Fruit fly (Drosophila melanogaster) whole organism, embryonic: Measurements from ENCODE around the gene Cipc.

Source experiments
- Bgb ChIP-seq: fragments of 200-800 bp; sonication (Bioruptor generic); IDR thresholded peaks from 2 replicates; pipeline ENCODE4 v1.3.6; 2022; ENCODE audit warnings: missing biosample characterization, missing genetic modification characterization; ENCODE audit not compliant: partially characterized antibody
- BtbVII ChIP-seq: fragments of 200-800 bp; sonication (Bioruptor generic); optimal IDR thresholded peaks from 3 replicates; lab custom pipeline; 2017; ENCODE audit warnings: missing biosample characterization, mild to moderate bottlenecking, missing genetic modification characterization
- CG10209 ChIP-seq: fragments of 200-800 bp; sonication (Bioruptor generic); optimal IDR thresholded peaks from 3 replicates; lab custom pipeline; 2017; ENCODE audit warnings: missing biosample characterization, mild to moderate bottlenecking, missing genetic modification characterization, missing genetic modification reagents
- CG12391 ChIP-seq: fragments of 200-800 bp; sonication (Bioruptor generic); optimal IDR thresholded peaks from 3 replicates; lab custom pipeline; 2018; ENCODE audit warnings: missing biosample characterization, mild to moderate bottlenecking, missing genetic modification characterization, moderate library complexity
- CG13123 ChIP-seq: fragments of 200-800 bp; sonication (Bioruptor generic); optimal IDR thresholded peaks from 2 replicates; lab custom pipeline; 2016; ENCODE audit warnings: missing biosample characterization, missing genetic modification characterization
- CG14014 ChIP-seq: fragments of 200-800 bp; sonication (Bioruptor generic); IDR thresholded peaks from 2 replicates; pipeline ENCODE4 v1.3.6; 2022; ENCODE audit warnings: missing biosample characterization, missing genetic modification characterization
- CG16815 ChIP-seq: fragments of 200-800 bp; sonication (Bioruptor generic); optimal IDR thresholded peaks from 3 replicates; lab custom pipeline; 2017; ENCODE audit warnings: missing biosample characterization, mild to moderate bottlenecking, missing genetic modification characterization
- CG17568 ChIP-seq: fragments of 200-800 bp; sonication (Bioruptor generic); optimal IDR thresholded peaks from 2 replicates; lab custom pipeline; 2018; ENCODE audit warnings: missing biosample characterization, mild to moderate bottlenecking, missing genetic modification characterization, moderate library complexity
- CG1792 ChIP-seq: fragments of 200-800 bp; sonication (Bioruptor generic); optimal IDR thresholded peaks from 2 replicates; lab custom pipeline; 2016; ENCODE audit warnings: missing biosample characterization, missing genetic modification characterization
- CG2116 ChIP-seq: fragments of 200-800 bp; sonication (Bioruptor generic); optimal IDR thresholded peaks from 3 replicates; lab custom pipeline; 2018; ENCODE audit warnings: missing biosample characterization, mild to moderate bottlenecking, missing genetic modification characterization
- CG2199 ChIP-seq: fragments of 200-800 bp; sonication (Bioruptor generic); IDR thresholded peaks from 3 replicates; pipeline ENCODE4 v1.3.6; 2022; ENCODE audit warnings: missing biosample characterization, missing genetic modification characterization
- CG30020 ChIP-seq: fragments of 200-800 bp; optimal IDR thresholded peaks from 2 replicates; lab custom pipeline; 2019; ENCODE audit warnings: missing biosample characterization, mild to moderate bottlenecking, missing genetic modification characterization, moderate library complexity
- CG30403 ChIP-seq: fragments of 200-800 bp; sonication (Bioruptor generic); optimal IDR thresholded peaks from 3 replicates; lab custom pipeline; 2016; ENCODE audit warnings: missing biosample characterization, missing genetic modification characterization
- CG30431 ChIP-seq: fragments of 200-800 bp; sonication (Bioruptor generic); optimal IDR thresholded peaks from 2 replicates; lab custom pipeline; 2017; ENCODE audit warnings: missing biosample characterization, missing genetic modification characterization
- CG31365 ChIP-seq: fragments of 200-800 bp; sonication (Bioruptor generic); optimal IDR thresholded peaks from 2 replicates; lab custom pipeline; 2018; ENCODE audit warnings: missing biosample characterization, mild to moderate bottlenecking, missing genetic modification characterization
- CG32767 ChIP-seq: fragments of 200-800 bp; sonication (Bioruptor generic); IDR thresholded peaks from 2 replicates; pipeline ENCODE4 v1.3.6; 2022; ENCODE audit warnings: missing biosample characterization, missing genetic modification characterization
- CG5180 ChIP-seq: fragments of 200-800 bp; sonication (Bioruptor generic); optimal IDR thresholded peaks from 3 replicates; lab custom pipeline; 2017; ENCODE audit warnings: missing biosample characterization, missing genetic modification characterization, mild to moderate bottlenecking, moderate library complexity, missing genetic modification reagents
- CG6689 ChIP-seq: fragments of 200-800 bp; sonication (Bioruptor generic); IDR thresholded peaks from 2 replicates; pipeline ENCODE4 v1.3.6; 2022; ENCODE audit warnings: missing biosample characterization, missing genetic modification characterization
- CG8281 ChIP-seq: fragments of 200-800 bp; sonication (Bioruptor generic); optimal IDR thresholded peaks from 2 replicates; lab custom pipeline; 2018; ENCODE audit warnings: missing biosample characterization, mild to moderate bottlenecking, missing genetic modification characterization, moderate library complexity
- CG9215 ChIP-seq: fragments of 200-800 bp; sonication (Bioruptor generic); IDR thresholded peaks from 2 replicates; pipeline ENCODE4 v1.3.6; 2022; ENCODE audit warnings: missing biosample characterization, missing genetic modification characterization
- E2f1 ChIP-seq: fragments of 200-800 bp; sonication (Bioruptor generic); IDR thresholded peaks from 2 replicates; pipeline ENCODE4 v1.3.6; 2022; ENCODE audit warnings: missing biosample characterization, missing genetic modification characterization
- Eip74EF ChIP-seq, 2 experiments: fragments of 200-800 bp in 1 of 2; fragments of >200 bp in 1 of 2; sonication (Bioruptor generic) in 1 of 2; optimal IDR thresholded peaks; 2 replicates each; lab custom pipeline; 2017 to 2019; ENCODE audit warnings: missing biosample characterization in 2 of 2, missing genetic modification characterization in 2 of 2, mild to moderate bottlenecking in 1 of 2, moderate library complexity in 1 of 2
- H15 ChIP-seq: fragments of 200-800 bp; sonication (Bioruptor generic); IDR thresholded peaks from 3 replicates; pipeline ENCODE4 v1.3.6; 2022; ENCODE audit warnings: missing biosample characterization, missing genetic modification characterization
- HLH3B ChIP-seq: fragments of 200-800 bp; sonication (Bioruptor generic); IDR thresholded peaks from 2 replicates; pipeline ENCODE4 v1.3.6; 2022; ENCODE audit warnings: missing biosample characterization, missing genetic modification characterization
- Hey ChIP-seq: fragments of 200-800 bp; sonication (Bioruptor generic); optimal IDR thresholded peaks from 3 replicates; lab custom pipeline; 2018; ENCODE audit warnings: missing biosample characterization, mild to moderate bottlenecking, missing genetic modification characterization
- Meics ChIP-seq: fragments of 200-800 bp; sonication (Bioruptor generic); optimal IDR thresholded peaks from 2 replicates; lab custom pipeline; 2017; ENCODE audit warnings: missing biosample characterization, mild to moderate bottlenecking, missing genetic modification characterization
- NK7.1 ChIP-seq: fragments of 200-800 bp; sonication (Bioruptor generic); optimal IDR thresholded peaks from 3 replicates; lab custom pipeline; 2016; ENCODE audit warnings: missing biosample characterization, missing genetic modification characterization
- Oaz ChIP-seq: fragments of 200-800 bp; sonication (Bioruptor generic); IDR thresholded peaks from 2 replicates; pipeline ENCODE4 v1.3.6; 2022; ENCODE audit warnings: missing biosample characterization, missing genetic modification characterization
- Oli ChIP-seq: fragments of 200-800 bp; sonication (Bioruptor generic); optimal IDR thresholded peaks from 2 replicates; lab custom pipeline; 2018; ENCODE audit warnings: missing biosample characterization, mild to moderate bottlenecking, missing genetic modification characterization, moderate library complexity
- Scr ChIP-seq: fragments of 200-800 bp; sonication (Bioruptor generic); IDR thresholded peaks from 2 replicates; pipeline ENCODE4 v1.3.6; 2022; ENCODE audit warnings: missing biosample characterization, missing genetic modification characterization; ENCODE audit not compliant: partially characterized antibody
- Sox100B ChIP-seq: fragments of 200-800 bp; sonication (Bioruptor generic); optimal IDR thresholded peaks from 3 replicates; lab custom pipeline; 2018; ENCODE audit warnings: missing biosample characterization, mild to moderate bottlenecking, missing genetic modification characterization
- Sry-δ ChIP-seq: fragments of 200-800 bp; sonication (Bioruptor generic); optimal IDR thresholded peaks from 2 replicates; lab custom pipeline; 2016; ENCODE audit warnings: missing biosample characterization, missing genetic modification characterization
- chinmo ChIP-seq: fragments of 200-800 bp; sonication (Bioruptor generic); IDR thresholded peaks from 4 replicates; pipeline ENCODE4 v1.3.6; 2022; ENCODE audit warnings: missing biosample characterization, missing genetic modification characterization; ENCODE audit not compliant: partially characterized antibody
- eve ChIP-seq, 2 experiments: fragments of >200 bp; optimal IDR thresholded peaks; 2 replicates each; lab custom pipeline; 2017; ENCODE audit warnings: missing biosample characterization in 2 of 2, missing genetic modification characterization in 2 of 2
- hbn ChIP-seq: fragments of 200-800 bp; sonication (Bioruptor generic); IDR thresholded peaks from 2 replicates; pipeline ENCODE4 v1.3.6; 2022; ENCODE audit warnings: missing biosample characterization, missing genetic modification characterization; ENCODE audit not compliant: partially characterized antibody
- hkb ChIP-seq, 2 experiments: fragments of 200-800 bp in 1 of 2; fragments of >200 bp in 1 of 2; sonication (Bioruptor generic) in 1 of 2; IDR thresholded peaks in 1 of 2; optimal IDR thresholded peaks in 1 of 2; 2 replicates each; pipeline versions ENCODE4 v1.3.6 to Lab custom; 2017 to 2022; ENCODE audit warnings: missing biosample characterization in 1 of 2, missing genetic modification characterization in 1 of 2
- jigr1 ChIP-seq: fragments of 200-800 bp; sonication (Bioruptor generic); IDR thresholded peaks from 3 replicates; pipeline ENCODE4 v1.3.6; 2022; ENCODE audit warnings: missing biosample characterization, missing genetic modification characterization
- klu ChIP-seq: fragments of 200-800 bp; sonication (Bioruptor generic); IDR thresholded peaks from 2 replicates; pipeline ENCODE4 v1.3.6; 2022; ENCODE audit warnings: missing biosample characterization, missing genetic modification characterization
- lov ChIP-seq, 2 experiments: fragments of 200-800 bp in 1 of 2; fragments of >200 bp in 1 of 2; sonication (Bioruptor generic) in 1 of 2; IDR thresholded peaks in 1 of 2; optimal IDR thresholded peaks in 1 of 2; 2 replicates in 1 of 2; 3 replicates in 1 of 2; pipeline versions ENCODE4 v1.3.6 to Lab custom; 2017 to 2022; ENCODE audit warnings: missing biosample characterization in 1 of 2, missing genetic modification characterization in 1 of 2
- org-1 ChIP-seq: fragments of 200-800 bp; sonication (Bioruptor generic); optimal IDR thresholded peaks from 2 replicates; lab custom pipeline; 2017; ENCODE audit warnings: missing biosample characterization, missing genetic modification characterization
- p53 ChIP-seq: fragments of 200-800 bp; sonication (Bioruptor generic); optimal IDR thresholded peaks from 2 replicates; lab custom pipeline; 2016; ENCODE audit warnings: missing biosample characterization, missing genetic modification characterization
- pan ChIP-seq, 4 experiments: fragments of >200 bp in 3 of 4; fragments of 200-800 bp in 1 of 4; sonication (Bioruptor generic) in 1 of 4; optimal IDR thresholded peaks in 3 of 4; IDR thresholded peaks in 1 of 4; 2 replicates each; pipeline versions ENCODE4 v1.3.6 to Lab custom; 2017 to 2022; ENCODE audit warnings: missing biosample characterization in 2 of 4, missing genetic modification characterization in 2 of 4, mixed read lengths in 1 of 4
- pho ChIP-seq: fragments of 200-800 bp; sonication (Bioruptor generic); optimal IDR thresholded peaks from 2 replicates; lab custom pipeline; 2016; ENCODE audit warnings: missing biosample characterization, missing genetic modification characterization
- schlank ChIP-seq: fragments of 200-800 bp; sonication (Bioruptor generic); optimal IDR thresholded peaks from 2 replicates; lab custom pipeline; 2018; ENCODE audit warnings: missing biosample characterization, mild to moderate bottlenecking, missing genetic modification characterization
- scrt ChIP-seq: fragments of 200-800 bp; sonication (Bioruptor generic); optimal IDR thresholded peaks from 2 replicates; lab custom pipeline; 2018; ENCODE audit warnings: missing biosample characterization, mild to moderate bottlenecking, missing genetic modification characterization, moderate library complexity
- trh ChIP-seq: fragments of 200-800 bp; sonication (Bioruptor generic); optimal IDR thresholded peaks from 2 replicates; lab custom pipeline; 2016; ENCODE audit warnings: missing biosample characterization, missing genetic modification characterization
- twi ChIP-seq: fragments of 200-800 bp; optimal IDR thresholded peaks from 2 replicates; lab custom pipeline; 2019; ENCODE audit warnings: missing biosample characterization, mild to moderate bottlenecking, missing genetic modification characterization, moderate library complexity
- zfh1 ChIP-seq: fragments of 200-800 bp; sonication (Bioruptor generic); IDR thresholded peaks from 3 replicates; pipeline ENCODE4 v1.3.6; 2022; ENCODE audit warnings: missing biosample characterization, missing genetic modification characterization

Gene Cipc

dm6 chr3R:26106595-26107152, at the start of gene Cipc (continued):
- TF ChIP-seq E2f1 (peak; percentile 65), eve (GFP tag; optimal IDR thresholded peaks at IDR 0.05; lab: Kevin White, UChicago) (no peak), lov (optimal IDR thresholded peaks at IDR 0.05; lab: Kevin White, UChicago) (no peak), lov (GFP tag; IDR thresholded peaks at IDR 0.05; lab: Robert Waterston, UW) (peak; percentile 21; the same call in 1 of the 3 replicates), Bgb (peak; percentile 74), p53 (no peak), CG30020 (tag; lab: Kevin White, UChicago) (peak; percentile 6), CG14014 (GFP tag; lab: Robert Waterston, UW) (peak; percentile 75; the same call in 1 of the 2 replicates), CG2116 (GFP tag; lab: Kevin White, UChicago) (peak; percentile 15), Oaz (GFP tag; lab: Robert Waterston, UW) (no peak), CG13123 (GFP tag; lab: Kevin White, UChicago) (no peak), NK7.1 (no peak), CG6689 (GFP tag; lab: Robert Waterston, UW) (peak; percentile 78), pho (GFP tag; lab: Kevin White, UChicago) (no peak), CG9215 (GFP tag; lab: Robert Waterston, UW) (peak; percentile 64), CG1792 (GFP tag; lab: Kevin White, UChicago) (no peak), chinmo (GFP tag; lab: Robert Waterston, UW) (peak; percentile 96), CG32767 (GFP tag; lab: Robert Waterston, UW) (peak; percentile 39; the same call in 1 of the 2 replicates), klu (GFP tag; lab: Robert Waterston, UW) (no peak; the same call in 1 of the 2 replicates), CG12391 (peak; percentile 80), CG16815 (GFP tag; lab: Kevin White, UChicago) (peak; percentile 35), CG31365 (tag; lab: Kevin White, UChicago) (peak; percentile 27), schlank (tag; lab: Kevin White, UChicago) (no peak), hkb (optimal IDR thresholded peaks at IDR 0.05; lab: Kevin White, UChicago) (no peak), hkb (GFP tag; IDR thresholded peaks at IDR 0.05; lab: Robert Waterston, UW) (peak; percentile 78), Hey (tag; lab: Kevin White, UChicago) (peak; percentile 64), jigr1 (GFP tag; lab: Robert Waterston, UW) (no peak), twi (tag; lab: Kevin White, UChicago) (peak; percentile 36), scrt (GFP tag; lab: Kevin White, UChicago) (peak; percentile 79), CG8281 (peak; percentile 3), Eip74EF (GFP tag; optimal IDR thresholded peaks at IDR 0.05; lab: Kevin White, UChicago) (peak in 1 of 2 experiments; percentile 87), HLH3B (GFP tag; lab: Robert Waterston, UW) (peak; percentile 66), H15 (GFP tag; lab: Robert Waterston, UW) (0 out of 3 replicates have a peak, but pooled peaks have one; percentile 62), Oli (peak; percentile 78), Meics (GFP tag; lab: Kevin White, UChicago) (peak; percentile 90), pan (optimal IDR thresholded peaks at IDR 0.05; lab: Kevin White, UChicago) (no peak), pan (GFP tag; optimal IDR thresholded peaks at IDR 0.05 in 1 of 2, IDR thresholded peaks at IDR 0.05 in 1 of 2) (peak in 1 of 2 experiments; percentile 73), CG2199 (GFP tag; lab: Robert Waterston, UW) (no peak), CG10209 (GFP tag; lab: Kevin White, UChicago) (peak; percentile 84), Sry-δ (GFP tag; lab: Kevin White, UChicago) (no peak), CG5180 (GFP tag; lab: Kevin White, UChicago) (peak; percentile 37), CG30431 (GFP tag; lab: Kevin White, UChicago) (peak; percentile 27), BtbVII (GFP tag; lab: Kevin White, UChicago) (peak; percentile 83), Sox100B (peak; percentile 90), CG30403 (GFP tag; lab: Kevin White, UChicago) (peak; percentile 43), trh (GFP tag; lab: Kevin White, UChicago) (no peak), CG17568 (GFP tag; lab: Kevin White, UChicago) (peak; percentile 29), zfh1 (peak; percentile 77; the same call in 2 of the 3 replicates), org-1 (GFP tag; lab: Kevin White, UChicago) (no peak), Scr (GFP tag; lab: Robert Waterston, UW) (no peak), hbn (GFP tag; lab: Robert Waterston, UW) (no peak)
